Worm (Caenorhabditis elegans): Measurements from ENCODE around the gene metl-2.

metl-2 gene

ce11 chrII:14969320-14969950, at the start of gene metl-2, which contains the start of the genes pole-4 and nsun-5:
Gene metl-2 (plus strand): TSS chrII:14969900.
Gene pole-4 (minus strand): TSS chrII:14969354.
Gene nsun-5 (plus strand): TSS chrII:14969617.
- TF ChIP-seq T26A5.8 (tag; optimal IDR thresholded peaks at IDR 0.05) (no peak), ztf-25 (GFP tag; IDR thresholded peaks at IDR 0.05) (no peak), nhr-27 (tag; optimal IDR thresholded peaks at IDR 0.05) (no peak), egl-18 (GFP tag; IDR thresholded peaks at IDR 0.05) (no peak), Y95B8A.8 (GFP tag; IDR thresholded peaks at IDR 0.05) (no peak), attf-5 (GFP tag; optimal IDR thresholded peaks at IDR 0.05) (peak; percentile 28), ZK185.1 (tag; optimal IDR thresholded peaks at IDR 0.05; ENCODE audit: poor library complexity, severe bottlenecking) (no peak), gei-17 (GFP tag; optimal IDR thresholded peaks at IDR 0.05) (no peak), hlh-26 (GFP tag; conservative IDR thresholded peaks at IDR 0.05) (no peak), F23B12.7 (tag; optimal IDR thresholded peaks at IDR 0.05; ENCODE audit: insufficient read depth) (peak; percentile 69), efl-1 (GFP tag; optimal IDR thresholded peaks at IDR 0.05) (peak; percentile 24), lin-54 (GFP tag; optimal IDR thresholded peaks at IDR 0.05) (peak; percentile 18), F10E7.11 (tag; optimal IDR thresholded peaks at IDR 0.05) (no peak), sptf-2 (GFP tag; optimal IDR thresholded peaks at IDR 0.05) (no peak), bed-2 (GFP tag; IDR thresholded peaks at IDR 0.05) (no peak), snpc-1.1 (tag; optimal IDR thresholded peaks at IDR 0.05; ENCODE audit: insufficient read depth) (no peak), dpl-1 (GFP tag; optimal IDR thresholded peaks at IDR 0.05) (peak; percentile 26), attf-3 (GFP tag; conservative IDR thresholded peaks at IDR 0.05) (no peak), aptf-3 (GFP tag; IDR thresholded peaks at IDR 0.05) (no peak), snpc-4 (GFP tag; optimal IDR thresholded peaks at IDR 0.05) (no peak), snpc-4 (tag; optimal IDR thresholded peaks at IDR 0.05) (peak in 2 of 4 experiments; percentile 28 to 43), mcd-1 (GFP tag; IDR thresholded peaks at IDR 0.05) (peak; percentile 83), let-526 (GFP tag; IDR thresholded peaks at IDR 0.05) (no peak), pha-4 (tag; optimal IDR thresholded peaks at IDR 0.05) (peak; percentile 8), lir-1 (GFP tag; conservative IDR thresholded peaks at IDR 0.05) (no peak), lin-35 (GFP tag; optimal IDR thresholded peaks at IDR 0.05) (peak in 1 of 3 experiments; percentile 39), K12H6.12 (tag; optimal IDR thresholded peaks at IDR 0.05) (no peak), nfyb-1 (GFP tag; IDR thresholded peaks at IDR 0.05) (no peak), lsl-1 (GFP tag; optimal IDR thresholded peaks at IDR 0.05) (peak; percentile 20)

- TF ChIP-seq F57A8.1 (GFP tag; optimal IDR thresholded peaks at IDR 0.05) (no peak), snpc-4 (GFP tag; optimal IDR thresholded peaks at IDR 0.05) (no peak), snpc-4 (tag; optimal IDR thresholded peaks at IDR 0.05) (peak in 3 of 4 experiments; percentile 66 to 90 (median 84))
These were observed 40.9 kb upstream of the metl-2 start for ce11 chrII:14928766-14929165.

- TF ChIP-seq snpc-4 (GFP tag; optimal IDR thresholded peaks at IDR 0.05) = no peak
- TF ChIP-seq snpc-4 (tag; optimal IDR thresholded peaks at IDR 0.05) = peak in 3 of 4 experiments; percentile 18 to 57 (median 55)
- no peak for TF ChIP-seq ceh-27 (GFP tag; optimal IDR thresholded peaks at IDR 0.05)
These were observed 34.1 kb upstream of the metl-2 start for ce11 chrII:14935431-14936071.

ce11 chrII:14938319-14938718, 31.4 kb upstream of the metl-2 start:
- TF ChIP-seq F57C9.4 (tag; optimal IDR thresholded peaks at IDR 0.05) = no peak
- no peak for TF ChIP-seq efl-1 (GFP tag; optimal IDR thresholded peaks at IDR 0.05)
- TF ChIP-seq rpc-1 (optimal IDR thresholded peaks at IDR 0.05) = no peak
- no peak for TF ChIP-seq rpc-1 (tag; optimal IDR thresholded peaks at IDR 0.05)
- TF ChIP-seq F33H1.4 (GFP tag; IDR thresholded peaks at IDR 0.05) = no peak
- TF ChIP-seq ccch-3 (GFP tag; optimal IDR thresholded peaks at IDR 0.05) = no peak
- TF ChIP-seq Y67H2A.10 (GFP tag; conservative IDR thresholded peaks at IDR 0.05) = no peak
- no peak for TF ChIP-seq nhr-27 (tag; optimal IDR thresholded peaks at IDR 0.05)
- no peak for TF ChIP-seq attf-3 (GFP tag; conservative IDR thresholded peaks at IDR 0.05)
- no peak for TF ChIP-seq somi-1 (GFP tag; optimal IDR thresholded peaks at IDR 0.05)

All from whole organism, young adult.